ENCODE assay signal across 4 worm cellular contexts in the genomic region with DNA sequence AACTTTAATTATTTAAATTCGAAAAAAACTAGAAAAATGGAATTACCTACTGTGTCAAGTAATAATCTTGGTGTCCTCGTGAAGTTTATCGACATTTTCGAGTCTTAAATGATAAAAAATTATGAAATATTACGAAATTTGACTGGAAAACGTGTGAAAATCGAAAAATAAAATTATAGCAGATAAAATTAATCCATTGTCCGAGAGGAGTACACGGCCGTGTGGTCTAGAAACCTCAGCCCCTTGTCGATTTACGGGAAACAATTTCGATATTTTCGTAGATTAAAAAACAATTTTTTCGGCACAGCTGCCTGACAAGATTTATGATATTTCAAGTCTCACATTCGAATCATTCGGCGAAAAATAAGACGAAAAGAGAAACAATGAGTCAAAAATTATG.
A peak's percentile ranks its signal among the peaks of the same experiment; 100 is the strongest.
TF ChIP-seq lines count a peak whose summit lies in the region.

A gene (minus strand): TSS at position 109 of the 400 bp plus-strand sequence.

TF ChIP-seq in whole organism, L1 larva, 84 proteins besides CTCF, POLR2A, EP300 and RAD21 (continued from another document and continues in another):
- TF ChIP-seq lin-13 (GFP tag; optimal IDR thresholded peaks at IDR 0.05; lab: Kevin White, UChicago) (peak; percentile 31), nhr-19 (GFP tag; conservative IDR thresholded peaks at IDR 0.05; lab: Robert Waterston, UW) (no peak), C04F5.9 (tag; optimal IDR thresholded peaks at IDR 0.05; lab: Kevin White, UChicago) (no peak), C16A3.4 (tag; optimal IDR thresholded peaks at IDR 0.05; lab: Kevin White, UChicago) (peak; percentile 35), ztf-4 (tag; optimal IDR thresholded peaks at IDR 0.05; lab: Kevin White, UChicago) (no peak), blmp-1 (tag; optimal IDR thresholded peaks at IDR 0.05; lab: Kevin White, UChicago) (no peak), fos-1 (tag; optimal IDR thresholded peaks at IDR 0.05; lab: Kevin White, UChicago) (no peak), nhr-84 (tag; optimal IDR thresholded peaks at IDR 0.05; lab: Kevin White, UChicago) (no peak), mep-1 (tag; optimal IDR thresholded peaks at IDR 0.05; lab: Kevin White, UChicago) (no peak), C34B4.2 (tag; optimal IDR thresholded peaks at IDR 0.05; lab: Kevin White, UChicago) (no peak), mef-2 (tag; optimal IDR thresholded peaks at IDR 0.05; lab: Kevin White, UChicago) (no peak), snu-23 (GFP tag; optimal IDR thresholded peaks at IDR 0.05; lab: Kevin White, UChicago) (peak; percentile 62), egl-27 (tag; optimal IDR thresholded peaks at IDR 0.05; lab: Kevin White, UChicago) (no peak), lin-35 (GFP tag; optimal IDR thresholded peaks at IDR 0.05; lab: Kevin White, UChicago) (peak; percentile 50 to 59), hlh-4 (tag; optimal IDR thresholded peaks at IDR 0.05; lab: Kevin White, UChicago) (no peak), efl-1 (optimal IDR thresholded peaks at IDR 0.05; lab: Kevin White, UChicago) (peak; percentile 45 to 65), efl-1 (GFP tag; optimal IDR thresholded peaks at IDR 0.05 in 1 of 2; lab: Kevin White, UChicago) (peak; percentile 64 to 95), pag-3 (tag; optimal IDR thresholded peaks at IDR 0.05; lab: Kevin White, UChicago; ENCODE audit: borderline replicate concordance, insufficient read depth) (no peak), nhr-12 (tag; optimal IDR thresholded peaks at IDR 0.05; lab: Kevin White, UChicago) (no peak), lin-15B (tag; optimal IDR thresholded peaks at IDR 0.05; lab: Kevin White, UChicago) (peak; percentile 4), swsn-7 (tag; optimal IDR thresholded peaks at IDR 0.05; lab: Kevin White, UChicago) (peak; percentile 31), ama-1 (optimal IDR thresholded peaks at IDR 0.05; lab: Kevin White, UChicago) (no peak), fkh-8 (tag; optimal IDR thresholded peaks at IDR 0.05; lab: Kevin White, UChicago) (peak; percentile 12), nhr-85 (tag; lab: Kevin White, UChicago) (peak; percentile 47), egl-13 (tag; optimal IDR thresholded peaks at IDR 0.05; lab: Kevin White, UChicago) (peak; percentile 25), nhr-47 (tag; optimal IDR thresholded peaks at IDR 0.05; lab: Kevin White, UChicago) (peak; percentile 64), unc-98 (GFP tag; IDR thresholded peaks at IDR 0.05; lab: Robert Waterston, UW) (no peak), nhr-28 (tag; optimal IDR thresholded peaks at IDR 0.05; lab: Kevin White, UChicago) (no peak), elt-2 (tag; optimal IDR thresholded peaks at IDR 0.05; lab: Kevin White, UChicago) (no peak), zag-1 (tag; optimal IDR thresholded peaks at IDR 0.05; lab: Kevin White, UChicago) (no peak), unc-130 (tag; optimal IDR thresholded peaks at IDR 0.05; lab: Kevin White, UChicago) (no peak), tlp-1 (tag; optimal IDR thresholded peaks at IDR 0.05; lab: Kevin White, UChicago) (no peak), nhr-237 (tag; optimal IDR thresholded peaks at IDR 0.05; lab: Kevin White, UChicago) (no peak)

TF ChIP-seq in whole organism, L2 larva, 48 proteins besides CTCF, POLR2A, EP300 and RAD21 (continued from another document):
- TF ChIP-seq zag-1 (tag; optimal IDR thresholded peaks at IDR 0.05; lab: Kevin White, UChicago) (no peak), sma-3 (GFP tag; optimal IDR thresholded peaks at IDR 0.05; lab: Kevin White, UChicago) (peak; percentile 44), lin-39 (tag; optimal IDR thresholded peaks at IDR 0.05; lab: Kevin White, UChicago) (no peak), sma-9 (GFP tag; optimal IDR thresholded peaks at IDR 0.05; lab: Kevin White, UChicago) (peak; percentile 62), sma-9 (tag; optimal IDR thresholded peaks at IDR 0.05; lab: Kevin White, UChicago) (no peak), lin-13 (GFP tag; optimal IDR thresholded peaks at IDR 0.05; lab: Kevin White, UChicago) (peak; percentile 10), gmeb-1 (tag; optimal IDR thresholded peaks at IDR 0.05; lab: Kevin White, UChicago) (peak; percentile 24), crh-2 (tag; optimal IDR thresholded peaks at IDR 0.05; lab: Kevin White, UChicago) (peak; percentile 22)

TF ChIP-seq in whole organism, L3 larva, 47 proteins besides CTCF, POLR2A, EP300 and RAD21 (continued from another document):
- TF ChIP-seq nfya-1 (tag; optimal IDR thresholded peaks at IDR 0.05; lab: Kevin White, UChicago; ENCODE audit: insufficient read depth) (peak; percentile 52), ceh-16 (tag; optimal IDR thresholded peaks at IDR 0.05; lab: Kevin White, UChicago) (no peak), nhr-28 (tag; optimal IDR thresholded peaks at IDR 0.05; lab: Kevin White, UChicago) (no peak), nhr-12 (tag; optimal IDR thresholded peaks at IDR 0.05; lab: Kevin White, UChicago) (no peak), pqm-1 (tag; optimal IDR thresholded peaks at IDR 0.05; lab: Kevin White, UChicago) (no peak), unc-39 (tag; optimal IDR thresholded peaks at IDR 0.05; lab: Kevin White, UChicago) (no peak), pha-4 (tag; optimal IDR thresholded peaks at IDR 0.05; lab: Kevin White, UChicago) (peak; percentile 35), nhr-237 (tag; optimal IDR thresholded peaks at IDR 0.05; lab: Kevin White, UChicago) (no peak), ceh-9 (tag; optimal IDR thresholded peaks at IDR 0.05; lab: Kevin White, UChicago) (no peak), daf-12 (tag; optimal IDR thresholded peaks at IDR 0.05; lab: Kevin White, UChicago) (no peak), nhr-76 (tag; optimal IDR thresholded peaks at IDR 0.05; lab: Kevin White, UChicago) (no peak), nhr-67 (tag; optimal IDR thresholded peaks at IDR 0.05; lab: Kevin White, UChicago) (no peak), ztf-4 (tag; optimal IDR thresholded peaks at IDR 0.05; lab: Kevin White, UChicago) (no peak), nhr-23 (tag; optimal IDR thresholded peaks at IDR 0.05; lab: Kevin White, UChicago) (peak; percentile 57), fkh-10 (GFP tag; optimal IDR thresholded peaks at IDR 0.05; lab: Kevin White, UChicago) (no peak), ceh-28 (tag; optimal IDR thresholded peaks at IDR 0.05; lab: Kevin White, UChicago) (no peak), ama-1 (optimal IDR thresholded peaks at IDR 0.05; lab: Kevin White, UChicago) (peak; percentile 43), elt-3 (tag; optimal IDR thresholded peaks at IDR 0.05; lab: Kevin White, UChicago) (no peak), eor-1 (tag; optimal IDR thresholded peaks at IDR 0.05; lab: Kevin White, UChicago) (no peak), fkh-2 (tag; optimal IDR thresholded peaks at IDR 0.05; lab: Kevin White, UChicago) (no peak), skn-1 (tag; optimal IDR thresholded peaks at IDR 0.05; lab: Kevin White, UChicago) (no peak), lsy-12 (tag; optimal IDR thresholded peaks at IDR 0.05; lab: Kevin White, UChicago) (peak; percentile 17)

TF ChIP-seq in whole organism, L4 larva, 104 proteins besides CTCF, POLR2A, EP300 and RAD21 (continued from another document):
- TF ChIP-seq F44E2.7 (GFP tag; IDR thresholded peaks at IDR 0.05; lab: Robert Waterston, UW) (no peak), T26A8.4 (GFP tag; IDR thresholded peaks at IDR 0.05; lab: Robert Waterston, UW) (no peak), ceh-44 (GFP tag; IDR thresholded peaks at IDR 0.05; lab: Robert Waterston, UW) (no peak), unc-62 (GFP tag; optimal IDR thresholded peaks at IDR 0.05 in 1 of 2; lab: Kevin White, UChicago) (peak in 1 of 2 experiments; percentile 14), unc-62 (tag; optimal IDR thresholded peaks at IDR 0.05; lab: Kevin White, UChicago) (no peak), R02D3.7 (tag; optimal IDR thresholded peaks at IDR 0.05; lab: Kevin White, UChicago) (peak; percentile 98), ztf-7 (tag; optimal IDR thresholded peaks at IDR 0.05; lab: Kevin White, UChicago) (peak; percentile 3), mes-2 (tag; optimal IDR thresholded peaks at IDR 0.05; lab: Kevin White, UChicago; ENCODE audit: poor library complexity, severe bottlenecking) (peak; percentile 94), lin-38 (GFP tag; IDR thresholded peaks at IDR 0.05; lab: Robert Waterston, UW) (peak; percentile 38), cey-2 (tag; optimal IDR thresholded peaks at IDR 0.05; lab: Kevin White, UChicago; ENCODE audit: borderline replicate concordance, insufficient read depth) (no peak), nhr-102 (tag; optimal IDR thresholded peaks at IDR 0.05; lab: Kevin White, UChicago) (no peak), D1046.2 (GFP tag; IDR thresholded peaks at IDR 0.05; lab: Robert Waterston, UW) (no peak), lsy-2 (tag; optimal IDR thresholded peaks at IDR 0.05; lab: Kevin White, UChicago) (peak in 1 of 2 experiments; percentile 63), dve-1 (tag; optimal IDR thresholded peaks at IDR 0.05; lab: Kevin White, UChicago; ENCODE audit: insufficient read depth) (peak; percentile 59), dpl-1 (GFP tag; optimal IDR thresholded peaks at IDR 0.05; lab: Kevin White, UChicago) (peak; percentile 56), skn-1 (tag; optimal IDR thresholded peaks at IDR 0.05; lab: Kevin White, UChicago) (no peak), lim-7 (GFP tag; IDR thresholded peaks at IDR 0.05; lab: Robert Waterston, UW) (no peak), duxl-1 (tag; optimal IDR thresholded peaks at IDR 0.05; lab: Kevin White, UChicago; ENCODE audit: poor library complexity) (peak; percentile 27)
